Worm (Caenorhabditis elegans) whole organism, dauer: Measurements from ENCODE around the gene ZK1321.4.
"Not testable (repeated sequence)": the region's sequence is repeated elsewhere in the genome, so short reads cannot be mapped to it uniquely, and the experiment has no call there.

Experiments used
- unc-62 ChIP-seq: sonication (generic microtip); optimal IDR thresholded peaks from 2 replicates; lab custom pipeline; 2017; ENCODE audit warnings: missing biosample characterization, missing genetic modification reagents, missing genetic modification characterization

Gene ZK1321.4

ce11 chrII:9769797-9770520 lies 3.8 kb downstream of the ZK1321.4 start, which contains the start of gene aqp-10:
aqp-10 (minus strand) TSS chrII:9769847.
- no peak for TF ChIP-seq unc-62

ce11 chrII:9764696-9765095 lies 9.0 kb downstream of the ZK1321.4 start:
- no peak for TF ChIP-seq unc-62

- TF ChIP-seq unc-62: no peak
These were observed 14.4 kb downstream of the ZK1321.4 start for ce11 chrII:9759382-9759781.

- TF ChIP-seq unc-62: no peak
These were observed 16.0 kb downstream of the ZK1321.4 start, which contains the start of gene shk-1 for ce11 chrII:9757651-9758282. shk-1 (plus strand) TSS chrII:9758232.

- no peak for TF ChIP-seq unc-62
These were observed 18.3 kb downstream of the ZK1321.4 start for ce11 chrII:9755425-9755824.

ce11 chrII:9753730-9754129 lies 20.0 kb downstream of the ZK1321.4 start, which contains the start of gene ZK1321.1:
ZK1321.1 (plus strand) TSS chrII:9754030.
- no peak for TF ChIP-seq unc-62

- TF ChIP-seq unc-62: no peak
These were observed 20.7 kb downstream of the ZK1321.4 start, which contains the start of gene Y53C12B.7 for ce11 chrII:9753056-9753455. Y53C12B.7 (minus strand) TSS chrII:9753218.

ce11 chrII:9752278-9752677 lies 21.5 kb downstream of the ZK1321.4 start:
- TF ChIP-seq unc-62: no peak

ce11 chrII:9746069-9746468 lies 27.7 kb downstream of the ZK1321.4 start, which contains the start of the genes Y53C12B.1 and nos-3:
Y53C12B.1 (minus strand) TSS chrII:9746078.
nos-3 (plus strand) TSS chrII:9746316.
- no peak for TF ChIP-seq unc-62

ce11 chrII:9742784-9743183 lies 31.0 kb downstream of the ZK1321.4 start, which contains the start of gene pno-1:
pno-1 (minus strand) TSS chrII:9742884.
- no peak for TF ChIP-seq unc-62

- no peak for TF ChIP-seq unc-62
These were observed 32.3 kb downstream of the ZK1321.4 start for ce11 chrII:9741400-9741799.

- no peak for TF ChIP-seq unc-62
These were observed 33.2 kb downstream of the ZK1321.4 start for ce11 chrII:9740552-9740951.

- TF ChIP-seq unc-62: no peak
These were observed 34.9 kb downstream of the ZK1321.4 start for ce11 chrII:9738820-9739219.

ce11 chrII:9735785-9736184 lies 38.0 kb downstream of the ZK1321.4 start:
- no peak for TF ChIP-seq unc-62

- TF ChIP-seq unc-62: not testable (repeated sequence)
These were observed 41.9 kb downstream of the ZK1321.4 start, which contains the start of gene mab-3 for ce11 chrII:9731810-9732209. mab-3 (plus strand) TSS chrII:9732137.

- no peak for TF ChIP-seq unc-62
These were observed 43.9 kb downstream of the ZK1321.4 start for ce11 chrII:9729866-9730265.

- no peak for TF ChIP-seq unc-62
These were observed 44.5 kb downstream of the ZK1321.4 start for ce11 chrII:9729196-9729595.

ce11 chrII:9728506-9728905 lies 45.2 kb downstream of the ZK1321.4 start:
- TF ChIP-seq unc-62: no peak
